Fruit fly (Drosophila melanogaster) whole organism, embryonic: ENCODE data around the gene CG31826.
A peak's percentile ranks its signal among the peaks of the same experiment; 100 is the strongest.

Source experiments
- ATbp ChIP-seq: fragments of 200-800 bp; sonication (Bioruptor generic); optimal IDR thresholded peaks from 2 replicates; lab custom pipeline; 2017; ENCODE audit warnings: missing biosample characterization, mild to moderate bottlenecking, missing genetic modification characterization, missing genetic modification reagents
- B-H1 ChIP-seq: fragments of 200-800 bp; sonication (Bioruptor generic); IDR thresholded peaks from 3 replicates; pipeline ENCODE4 v1.3.6; 2022; ENCODE audit warnings: missing biosample characterization, missing genetic modification characterization
- Bgb ChIP-seq: fragments of 200-800 bp; sonication (Bioruptor generic); IDR thresholded peaks from 2 replicates; pipeline ENCODE4 v1.3.6; 2022; ENCODE audit warnings: missing biosample characterization, missing genetic modification characterization; ENCODE audit not compliant: partially characterized antibody
- CG10654 ChIP-seq: fragments of 200-800 bp; sonication (Bioruptor generic); optimal IDR thresholded peaks from 2 replicates; lab custom pipeline; 2016; ENCODE audit warnings: missing biosample characterization, missing genetic modification characterization
- CG10959 ChIP-seq: fragments of 200-800 bp; sonication (Bioruptor generic); IDR thresholded peaks from 2 replicates; pipeline ENCODE4 v1.3.6; 2022; ENCODE audit warnings: missing biosample characterization, missing genetic modification characterization
- CG11247 ChIP-seq: fragments of 200-800 bp; sonication (Bioruptor generic); IDR thresholded peaks from 2 replicates; pipeline ENCODE4 v1.3.6; 2022; ENCODE audit warnings: missing biosample characterization, missing genetic modification characterization
- CG11504 ChIP-seq: fragments of 200-800 bp; sonication (Bioruptor generic); optimal IDR thresholded peaks from 3 replicates; lab custom pipeline; 2019; ENCODE audit warnings: missing biosample characterization, mild to moderate bottlenecking, missing genetic modification characterization, moderate library complexity
- CG14860 ChIP-seq: fragments of 200-800 bp; sonication (Bioruptor generic); IDR thresholded peaks from 3 replicates; pipeline ENCODE4 v1.3.6; 2022; ENCODE audit warnings: missing biosample characterization, missing genetic modification characterization; ENCODE audit not compliant: partially characterized antibody
- CG15514 ChIP-seq: fragments of 200-800 bp; sonication (Bioruptor generic); optimal IDR thresholded peaks from 3 replicates; lab custom pipeline; 2017; ENCODE audit warnings: missing biosample characterization, missing genetic modification characterization, mild to moderate bottlenecking, moderate library complexity, missing genetic modification reagents
- CG17361 ChIP-seq: fragments of 200-800 bp; sonication (Bioruptor generic); IDR thresholded peaks from 3 replicates; pipeline ENCODE4 v1.3.6; 2022; ENCODE audit warnings: missing biosample characterization, missing genetic modification characterization
- CG2129 ChIP-seq: fragments of 200-800 bp; sonication (Bioruptor generic); IDR thresholded peaks from 2 replicates; pipeline ENCODE4 v1.3.6; 2022; ENCODE audit warnings: missing biosample characterization, missing genetic modification characterization; ENCODE audit not compliant: partially characterized antibody
- CG43689 ChIP-seq: fragments of 200-800 bp; sonication (Bioruptor generic); IDR thresholded peaks from 2 replicates; pipeline ENCODE4 v1.3.6; 2022; ENCODE audit warnings: missing biosample characterization, missing genetic modification characterization
- CG4404 ChIP-seq: fragments of 200-800 bp; sonication (Bioruptor generic); IDR thresholded peaks from 2 replicates; pipeline ENCODE4 v1.3.6; 2022; ENCODE audit warnings: missing biosample characterization, missing genetic modification characterization
- CG5180 ChIP-seq: fragments of 200-800 bp; sonication (Bioruptor generic); optimal IDR thresholded peaks from 3 replicates; lab custom pipeline; 2017; ENCODE audit warnings: missing biosample characterization, missing genetic modification characterization, mild to moderate bottlenecking, moderate library complexity, missing genetic modification reagents
- CG6683 ChIP-seq: fragments of 200-800 bp; sonication (Bioruptor generic); optimal IDR thresholded peaks from 2 replicates; lab custom pipeline; 2017; ENCODE audit warnings: missing biosample characterization, mild to moderate bottlenecking, missing genetic modification characterization, missing genetic modification reagents
- CG8290 ChIP-seq, 3 experiments: fragments of 200-800 bp; sonication (Bioruptor generic); optimal IDR thresholded peaks; 2 replicates each; lab custom pipeline; 2016 to 2019; ENCODE audit warnings: missing biosample characterization in 3 of 3, missing genetic modification characterization in 3 of 3, mild to moderate bottlenecking in 2 of 3, moderate library complexity in 1 of 3
- CG8359 ChIP-seq: fragments of 200-800 bp; sonication (Bioruptor generic); optimal IDR thresholded peaks from 2 replicates; lab custom pipeline; 2017; ENCODE audit warnings: missing biosample characterization, mild to moderate bottlenecking, missing genetic modification characterization, borderline replicate concordance
- CG9609 ChIP-seq: fragments of 200-800 bp; sonication (Bioruptor generic); optimal IDR thresholded peaks from 3 replicates; lab custom pipeline; 2016; ENCODE audit warnings: missing biosample characterization, missing genetic modification characterization
- CHES-1-like ChIP-seq: fragments of 200-800 bp; sonication (Bioruptor generic); optimal IDR thresholded peaks from 2 replicates; lab custom pipeline; 2016; ENCODE audit warnings: missing biosample characterization, missing genetic modification characterization
- D19B ChIP-seq: fragments of 200-800 bp; sonication (Bioruptor generic); optimal IDR thresholded peaks from 2 replicates; lab custom pipeline; 2017; ENCODE audit warnings: missing biosample characterization, mild to moderate bottlenecking, missing genetic modification characterization
- Doc2 ChIP-seq: fragments of 200-800 bp; sonication (Bioruptor generic); IDR thresholded peaks from 2 replicates; pipeline ENCODE4 v1.3.6; 2022; ENCODE audit warnings: missing biosample characterization, missing genetic modification characterization
- Fer2 ChIP-seq: fragments of 200-800 bp; sonication (Bioruptor generic); optimal IDR thresholded peaks from 2 replicates; lab custom pipeline; 2018; ENCODE audit warnings: missing biosample characterization, mild to moderate bottlenecking, missing genetic modification characterization, moderate library complexity
- HLH54F ChIP-seq: fragments of 200-800 bp; sonication (Bioruptor generic); optimal IDR thresholded peaks from 3 replicates; lab custom pipeline; 2016; ENCODE audit warnings: missing biosample characterization, missing genetic modification characterization
- Myb ChIP-seq: fragments of 200-800 bp; sonication (Bioruptor generic); optimal IDR thresholded peaks from 2 replicates; lab custom pipeline; 2016; ENCODE audit warnings: missing biosample characterization, missing genetic modification characterization
- Nf-YC ChIP-seq: fragments of 200-800 bp; optimal IDR thresholded peaks from 3 replicates; lab custom pipeline; 2019; ENCODE audit warnings: missing biosample characterization, mild to moderate bottlenecking, missing genetic modification characterization, moderate library complexity
- Pdp1 ChIP-seq, 2 experiments: fragments of 200-800 bp; sonication (Bioruptor generic); optimal IDR thresholded peaks; 3 replicates each; lab custom pipeline; 2016; ENCODE audit warnings: missing biosample characterization in 2 of 2, missing genetic modification characterization in 2 of 2, mild to moderate bottlenecking in 1 of 2, moderate library complexity in 1 of 2
- Stat92E ChIP-seq, 3 experiments: fragments of >200 bp in 2 of 3; fragments of 200-800 bp in 1 of 3; sonication (Bioruptor generic) in 1 of 3; optimal IDR thresholded peaks; 2 replicates each; lab custom pipeline; 2017 to 2019; ENCODE audit warnings: missing biosample characterization in 3 of 3, missing genetic modification characterization in 3 of 3, mild to moderate bottlenecking in 1 of 3, moderate library complexity in 1 of 3
- amos ChIP-seq: fragments of 200-800 bp; sonication (Bioruptor generic); IDR thresholded peaks from 2 replicates; pipeline ENCODE4 v1.3.6; 2022; ENCODE audit warnings: missing biosample characterization, missing genetic modification characterization; ENCODE audit not compliant: partially characterized antibody
- aop ChIP-seq: fragments of 200-800 bp; sonication (Bioruptor generic); IDR thresholded peaks from 2 replicates; pipeline ENCODE4 v1.3.6; 2022; ENCODE audit warnings: missing biosample characterization, missing genetic modification characterization
- btn ChIP-seq: fragments of 200-800 bp; sonication (Bioruptor generic); optimal IDR thresholded peaks from 2 replicates; lab custom pipeline; 2016; ENCODE audit warnings: missing biosample characterization, missing genetic modification characterization
- chn ChIP-seq: fragments of 200-800 bp; sonication (Bioruptor generic); optimal IDR thresholded peaks from 2 replicates; lab custom pipeline; 2016; ENCODE audit warnings: missing biosample characterization, missing genetic modification characterization
- crol ChIP-seq: fragments of 200-800 bp; sonication (Bioruptor generic); IDR thresholded peaks from 2 replicates; pipeline ENCODE4 v1.3.6; 2022; ENCODE audit warnings: missing biosample characterization, missing genetic modification characterization
- crp ChIP-seq, 2 experiments: fragments of 200-800 bp; sonication (Bioruptor generic); optimal IDR thresholded peaks; 2 replicates in 1 of 2; 3 replicates in 1 of 2; lab custom pipeline; 2017; ENCODE audit warnings: missing biosample characterization in 2 of 2, missing genetic modification characterization in 2 of 2, mild to moderate bottlenecking in 1 of 2, moderate library complexity in 1 of 2
- da ChIP-seq: fragments of 200-800 bp; sonication (Bioruptor generic); optimal IDR thresholded peaks from 2 replicates; lab custom pipeline; 2016; ENCODE audit warnings: missing biosample characterization, missing genetic modification characterization
- disco-r ChIP-seq: fragments of 200-800 bp; sonication (Bioruptor generic); optimal IDR thresholded peaks from 2 replicates; lab custom pipeline; 2016; ENCODE audit warnings: missing biosample characterization, missing genetic modification characterization
- dmrt11E ChIP-seq: fragments of 200-800 bp; sonication (Bioruptor generic); optimal IDR thresholded peaks from 3 replicates; lab custom pipeline; 2018; ENCODE audit warnings: missing biosample characterization, mild to moderate bottlenecking, missing genetic modification characterization, moderate library complexity
- fd96Cb ChIP-seq: fragments of 200-800 bp; sonication (Bioruptor generic); optimal IDR thresholded peaks from 2 replicates; lab custom pipeline; 2018; ENCODE audit warnings: missing biosample characterization, mild to moderate bottlenecking, missing genetic modification characterization, moderate library complexity
- gsb-n ChIP-seq: fragments of 200-800 bp; sonication (Bioruptor generic); optimal IDR thresholded peaks from 3 replicates; lab custom pipeline; 2018; ENCODE audit warnings: missing biosample characterization, mild to moderate bottlenecking, missing genetic modification characterization
- hth ChIP-seq: fragments of >200 bp; optimal IDR thresholded peaks from 2 replicates; lab custom pipeline; 2017; ENCODE audit warnings: inconsistent platforms
- nau ChIP-seq: fragments of 200-800 bp; sonication (Bioruptor generic); optimal IDR thresholded peaks from 3 replicates; lab custom pipeline; 2017; ENCODE audit warnings: missing biosample characterization, mild to moderate bottlenecking, missing genetic modification characterization, missing genetic modification reagents
- nerfin-1 ChIP-seq: fragments of 200-800 bp; sonication (Bioruptor generic); optimal IDR thresholded peaks from 3 replicates; lab custom pipeline; 2019; ENCODE audit warnings: missing biosample characterization, mild to moderate bottlenecking, missing genetic modification characterization, moderate library complexity
- nmo ChIP-seq: fragments of 200-800 bp; sonication (Bioruptor generic); optimal IDR thresholded peaks from 2 replicates; lab custom pipeline; 2018; ENCODE audit warnings: missing biosample characterization, mild to moderate bottlenecking, missing genetic modification characterization, moderate library complexity
- pzg ChIP-seq: fragments of 200-800 bp; sonication (Bioruptor generic); optimal IDR thresholded peaks from 3 replicates; lab custom pipeline; 2018; ENCODE audit warnings: missing biosample characterization, mild to moderate bottlenecking, missing genetic modification characterization, moderate library complexity
- rib ChIP-seq: fragments of 200-800 bp; sonication (Bioruptor generic); IDR thresholded peaks from 2 replicates; pipeline ENCODE4 v1.3.6; 2022; ENCODE audit warnings: missing biosample characterization, missing genetic modification characterization
- scrt ChIP-seq: fragments of 200-800 bp; sonication (Bioruptor generic); optimal IDR thresholded peaks from 2 replicates; lab custom pipeline; 2018; ENCODE audit warnings: missing biosample characterization, mild to moderate bottlenecking, missing genetic modification characterization, moderate library complexity
- tgo ChIP-seq: fragments of 200-800 bp; sonication (Bioruptor generic); IDR thresholded peaks from 3 replicates; pipeline ENCODE4 v1.3.6; 2022; ENCODE audit warnings: missing biosample characterization, missing genetic modification characterization

CG31826 gene

DNA sequence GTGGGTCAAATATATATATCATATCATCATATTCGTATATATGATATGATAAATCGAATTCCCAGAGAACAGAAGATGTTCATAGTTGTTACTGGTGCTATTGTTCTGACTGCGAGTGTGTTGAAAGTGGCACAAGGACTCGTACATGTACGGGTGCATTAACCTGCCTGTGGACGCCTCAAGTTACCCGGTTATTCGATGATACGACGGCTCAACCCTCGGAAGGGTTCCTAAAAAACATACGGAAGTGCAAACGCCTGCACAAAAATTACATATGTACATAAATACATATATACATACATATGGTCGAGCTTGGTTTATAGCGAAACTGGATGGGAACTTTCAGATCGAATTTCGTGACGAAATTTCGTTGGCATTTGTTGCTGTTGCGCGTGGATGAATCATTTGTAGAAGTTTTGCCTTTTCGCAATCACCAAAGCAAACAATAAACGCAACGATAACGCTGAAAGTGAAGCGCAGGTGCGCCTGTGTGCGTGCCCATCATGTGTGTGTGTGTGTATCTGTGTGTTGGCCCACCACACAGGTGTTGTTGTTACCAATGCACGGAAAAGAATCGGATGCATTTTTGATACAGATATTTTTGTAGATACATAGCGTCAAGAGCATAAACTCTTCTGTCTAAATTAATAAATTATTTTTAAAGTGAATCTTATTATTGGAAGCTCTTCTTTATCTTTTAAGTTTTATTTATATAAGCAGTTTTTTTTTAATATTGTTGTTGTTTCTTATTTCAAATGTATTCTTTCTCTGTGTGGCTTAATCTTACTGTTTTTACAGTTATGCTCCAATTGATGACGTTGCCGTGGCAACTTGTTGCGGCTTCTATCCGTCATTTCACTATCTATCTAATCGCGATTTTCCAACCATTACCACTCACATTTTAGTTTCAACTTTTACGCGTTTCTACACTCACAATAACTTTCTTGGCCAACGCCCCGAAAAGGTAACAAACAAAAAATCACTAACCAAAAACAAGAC, 11.2 kb downstream of the CG31826 start (continued):
- TF ChIP-seq CG17361 (peak; percentile 89), Bgb (GFP tag; lab: Robert Waterston, UW) (no peak), gsb-n (tag; lab: Kevin White, UChicago) (peak; percentile 68), CG9609 (peak; percentile 21), CG11504 (tag; lab: Kevin White, UChicago) (peak; percentile 87), CG6683 (GFP tag; lab: Kevin White, UChicago) (peak; percentile 41), rib (GFP tag; lab: Robert Waterston, UW) (no peak), pzg (no peak), disco-r (no peak), chn (peak; percentile 24), CG10654 (GFP tag; lab: Kevin White, UChicago) (peak; percentile 35), CG4404 (peak; percentile 76), tgo (GFP tag; lab: Robert Waterston, UW) (peak; percentile 87), CG8290 (GFP tag; optimal IDR thresholded peaks at IDR 0.05; lab: Kevin White, UChicago) (no peak), CG8290 (tag; optimal IDR thresholded peaks at IDR 0.05; lab: Kevin White, UChicago) (no peak), nau (GFP tag; lab: Kevin White, UChicago) (no peak), CG14860 (GFP tag; lab: Robert Waterston, UW) (no peak), CG10959 (GFP tag; lab: Robert Waterston, UW) (peak; percentile 77; the same call in 1 of the 2 replicates), btn (peak; percentile 21), crp (GFP tag; optimal IDR thresholded peaks at IDR 0.05; lab: Kevin White, UChicago) (peak in 1 of 2 experiments; percentile 3), hth (lab: Kevin White, UChicago) (no peak), fd96Cb (peak; percentile 68), CG43689 (GFP tag; lab: Robert Waterston, UW) (peak; percentile 44; the same call in 1 of the 2 replicates), Myb (GFP tag; lab: Kevin White, UChicago) (no peak), Fer2 (tag; lab: Kevin White, UChicago) (peak; percentile 17), CG11247 (GFP tag; lab: Robert Waterston, UW) (peak; percentile 55; the same call in 1 of the 2 replicates), HLH54F (GFP tag; lab: Kevin White, UChicago) (no peak), CG8359 (GFP tag; lab: Kevin White, UChicago) (peak; percentile 21), amos (no peak), CG2129 (no peak), nmo (GFP tag; lab: Kevin White, UChicago) (peak; percentile 81), Nf-YC (tag; lab: Kevin White, UChicago) (peak; percentile 41), dmrt11E (tag; lab: Kevin White, UChicago) (peak; percentile 80), da (GFP tag; lab: Kevin White, UChicago) (no peak), Stat92E (GFP tag; optimal IDR thresholded peaks at IDR 0.05; lab: Kevin White, UChicago) (no peak), nerfin-1 (peak; percentile 58), Pdp1 (GFP tag; optimal IDR thresholded peaks at IDR 0.05; lab: Kevin White, UChicago) (peak in 1 of 2 experiments; percentile 55), CG5180 (GFP tag; lab: Kevin White, UChicago) (no peak), CG15514 (GFP tag; lab: Kevin White, UChicago) (peak; percentile 11), CHES-1-like (GFP tag; lab: Kevin White, UChicago) (peak; percentile 21), Doc2 (GFP tag; lab: Robert Waterston, UW) (no peak), aop (GFP tag; lab: Robert Waterston, UW) (0 out of 2 replicates have a peak, but pooled peaks have one; percentile 4), scrt (GFP tag; lab: Kevin White, UChicago) (no peak), ATbp (GFP tag; lab: Kevin White, UChicago) (peak; percentile 69), crol (no peak), D19B (GFP tag; lab: Kevin White, UChicago) (peak; percentile 23), B-H1 (peak; percentile 75)
